Worm (Caenorhabditis elegans): ENCODE measurements around the gene npr-43.

npr-43 gene

ce11 chrV:14378052-14378451 lies 834 bp downstream of the npr-43 start:
- TF ChIP-seq hlh-1 (tag; optimal IDR thresholded peaks at IDR 0.05) (no peak), ham-2 (GFP tag; optimal IDR thresholded peaks at IDR 0.05) (no peak), nhr-76 (tag; optimal IDR thresholded peaks at IDR 0.05) (no peak), bed-3 (GFP tag; optimal IDR thresholded peaks at IDR 0.05) (no peak), blmp-1 (tag; optimal IDR thresholded peaks at IDR 0.05) (no peak), unc-39 (tag; optimal IDR thresholded peaks at IDR 0.05) (no peak), pha-4 (tag; optimal IDR thresholded peaks at IDR 0.05) (no peak), elt-3 (tag; optimal IDR thresholded peaks at IDR 0.05) (no peak), ztf-11 (tag; optimal IDR thresholded peaks at IDR 0.05) (no peak), zip-8 (tag; optimal IDR thresholded peaks at IDR 0.05) (no peak), unc-120 (tag; optimal IDR thresholded peaks at IDR 0.05; ENCODE audit: poor library complexity, severe bottlenecking) (no peak), ceh-83 (GFP tag; optimal IDR thresholded peaks at IDR 0.05) (no peak), snpc-4 (tag; optimal IDR thresholded peaks at IDR 0.05) (no peak), sptf-1 (tag; optimal IDR thresholded peaks at IDR 0.05) (no peak), tbx-8 (GFP tag; optimal IDR thresholded peaks at IDR 0.05) (no peak), nhr-28 (tag; optimal IDR thresholded peaks at IDR 0.05) (no peak)

ce11 chrV:14372774-14373173 lies 6.1 kb downstream of the npr-43 start, which contains the start of gene unc-39:
TSS of gene unc-39 (plus strand) at chrV:14373074.
- no peak for TF ChIP-seq unc-39 (tag; optimal IDR thresholded peaks at IDR 0.05)
- no peak for TF ChIP-seq nhr-237 (tag; optimal IDR thresholded peaks at IDR 0.05)
- no peak for TF ChIP-seq sptf-1 (tag; optimal IDR thresholded peaks at IDR 0.05)
- TF ChIP-seq ceh-43 (GFP tag; optimal IDR thresholded peaks at IDR 0.05): no peak
- no peak for TF ChIP-seq mep-1 (tag; optimal IDR thresholded peaks at IDR 0.05)
- no peak for TF ChIP-seq ces-1 (GFP tag; optimal IDR thresholded peaks at IDR 0.05)
- TF ChIP-seq sem-2 (GFP tag; optimal IDR thresholded peaks at IDR 0.05): no peak
- no peak for TF ChIP-seq elt-3 (tag; optimal IDR thresholded peaks at IDR 0.05)
- no peak for TF ChIP-seq lsy-2 (tag; optimal IDR thresholded peaks at IDR 0.05)
- TF ChIP-seq snpc-4 (tag; optimal IDR thresholded peaks at IDR 0.05): no peak
- TF ChIP-seq ham-2 (GFP tag; optimal IDR thresholded peaks at IDR 0.05): no peak
- TF ChIP-seq blmp-1 (tag; optimal IDR thresholded peaks at IDR 0.05): no peak
- TF ChIP-seq unc-62 (GFP tag; optimal IDR thresholded peaks at IDR 0.05): no peak
- no peak for TF ChIP-seq nhr-76 (tag; optimal IDR thresholded peaks at IDR 0.05)
- no peak for TF ChIP-seq ceh-39 (tag; optimal IDR thresholded peaks at IDR 0.05)
- TF ChIP-seq zip-8 (tag; optimal IDR thresholded peaks at IDR 0.05): no peak
- TF ChIP-seq flh-1 (GFP tag; optimal IDR thresholded peaks at IDR 0.05): no peak

ce11 chrV:14369412-14369811 lies 9.5 kb downstream of the npr-43 start:
- TF ChIP-seq flh-1 (GFP tag; optimal IDR thresholded peaks at IDR 0.05) (no peak), zip-8 (tag; optimal IDR thresholded peaks at IDR 0.05) (no peak), unc-120 (tag; optimal IDR thresholded peaks at IDR 0.05; ENCODE audit: poor library complexity, severe bottlenecking) (no peak), nhr-76 (tag; optimal IDR thresholded peaks at IDR 0.05) (no peak), M03D4.4 (tag; optimal IDR thresholded peaks at IDR 0.05) (no peak), nhr-12 (tag; optimal IDR thresholded peaks at IDR 0.05) (no peak), cnd-1 (tag; optimal IDR thresholded peaks at IDR 0.05) (no peak), lin-13 (tag; optimal IDR thresholded peaks at IDR 0.05) (no peak), lsy-2 (tag; optimal IDR thresholded peaks at IDR 0.05) (no peak), bed-3 (GFP tag; optimal IDR thresholded peaks at IDR 0.05) (no peak), unc-62 (GFP tag; optimal IDR thresholded peaks at IDR 0.05) (no peak), lin-32 (GFP tag; optimal IDR thresholded peaks at IDR 0.05) (no peak)

ce11 chrV:14368272-14369052 lies 10.4 kb downstream of the npr-43 start:
- TF ChIP-seq blmp-1 (tag; optimal IDR thresholded peaks at IDR 0.05) (no peak), lin-32 (GFP tag; optimal IDR thresholded peaks at IDR 0.05) (peak; percentile 33), cnd-1 (tag; optimal IDR thresholded peaks at IDR 0.05) (no peak), flh-1 (GFP tag; optimal IDR thresholded peaks at IDR 0.05) (no peak), drap-1 (GFP tag; optimal IDR thresholded peaks at IDR 0.05) (peak; percentile 21), hlh-1 (tag; optimal IDR thresholded peaks at IDR 0.05) (no peak), sptf-1 (tag; optimal IDR thresholded peaks at IDR 0.05) (peak; percentile 11), unc-120 (tag; optimal IDR thresholded peaks at IDR 0.05; ENCODE audit: poor library complexity, severe bottlenecking) (no peak)

Data from whole organism, mixed stage, embryonic.